Fruit fly (Drosophila melanogaster) whole organism, embryonic: ENCODE data around the gene nompC.
A peak's percentile ranks its signal among the peaks of the same experiment; 100 is the strongest.

ENCODE experiments used
- Atf6 ChIP-seq: fragments of 200-800 bp; sonication (Bioruptor generic); IDR thresholded peaks from 2 replicates; pipeline ENCODE4 v1.3.6; 2022; ENCODE audit warnings: missing biosample characterization, missing genetic modification characterization
- Bteb2 ChIP-seq: fragments of 200-800 bp; sonication (Bioruptor generic); optimal IDR thresholded peaks from 2 replicates; lab custom pipeline; 2016; ENCODE audit warnings: missing biosample characterization, missing genetic modification characterization
- CG10209 ChIP-seq: fragments of 200-800 bp; sonication (Bioruptor generic); optimal IDR thresholded peaks from 3 replicates; lab custom pipeline; 2017; ENCODE audit warnings: missing biosample characterization, mild to moderate bottlenecking, missing genetic modification characterization, missing genetic modification reagents
- CG10654 ChIP-seq: fragments of 200-800 bp; sonication (Bioruptor generic); optimal IDR thresholded peaks from 2 replicates; lab custom pipeline; 2016; ENCODE audit warnings: missing biosample characterization, missing genetic modification characterization
- CG11247 ChIP-seq: fragments of 200-800 bp; sonication (Bioruptor generic); IDR thresholded peaks from 2 replicates; pipeline ENCODE4 v1.3.6; 2022; ENCODE audit warnings: missing biosample characterization, missing genetic modification characterization
- CG12155 ChIP-seq: fragments of 200-800 bp; sonication (Bioruptor generic); optimal IDR thresholded peaks from 3 replicates; lab custom pipeline; 2016; ENCODE audit warnings: missing biosample characterization, missing genetic modification characterization
- CG14014 ChIP-seq: fragments of 200-800 bp; sonication (Bioruptor generic); IDR thresholded peaks from 2 replicates; pipeline ENCODE4 v1.3.6; 2022; ENCODE audit warnings: missing biosample characterization, missing genetic modification characterization
- CG17186 ChIP-seq: fragments of 200-800 bp; sonication (Bioruptor generic); optimal IDR thresholded peaks from 3 replicates; lab custom pipeline; 2017; ENCODE audit warnings: missing biosample characterization, missing genetic modification reagents, missing genetic modification characterization
- CG17802 ChIP-seq: fragments of 200-800 bp; sonication (Bioruptor generic); optimal IDR thresholded peaks from 2 replicates; lab custom pipeline; 2018; ENCODE audit warnings: missing biosample characterization, mild to moderate bottlenecking, missing genetic modification characterization, moderate library complexity
- CG2199 ChIP-seq: fragments of 200-800 bp; sonication (Bioruptor generic); IDR thresholded peaks from 3 replicates; pipeline ENCODE4 v1.3.6; 2022; ENCODE audit warnings: missing biosample characterization, missing genetic modification characterization
- CG31441 ChIP-seq: fragments of 200-800 bp; sonication (Bioruptor generic); IDR thresholded peaks from 2 replicates; pipeline ENCODE4 v1.3.6; 2022; ENCODE audit warnings: missing biosample characterization, missing genetic modification characterization
- CG32767 ChIP-seq: fragments of 200-800 bp; sonication (Bioruptor generic); IDR thresholded peaks from 2 replicates; pipeline ENCODE4 v1.3.6; 2022; ENCODE audit warnings: missing biosample characterization, missing genetic modification characterization
- CG32772 ChIP-seq: fragments of 200-800 bp; sonication (Bioruptor generic); IDR thresholded peaks from 2 replicates; pipeline ENCODE4 v1.3.6; 2022; ENCODE audit warnings: missing biosample characterization, missing genetic modification characterization
- CG33213 ChIP-seq: fragments of 200-800 bp; sonication (Bioruptor generic); optimal IDR thresholded peaks from 3 replicates; lab custom pipeline; 2016; ENCODE audit warnings: missing biosample characterization, missing genetic modification characterization
- CG4360 ChIP-seq: fragments of 200-800 bp; sonication (Bioruptor generic); IDR thresholded peaks from 2 replicates; pipeline ENCODE4 v1.3.6; 2022; ENCODE audit warnings: missing biosample characterization, missing genetic modification characterization
- CG5953 ChIP-seq: fragments of 200-800 bp; sonication (Bioruptor generic); IDR thresholded peaks from 2 replicates; pipeline ENCODE4 v1.3.6; 2022; ENCODE audit warnings: missing biosample characterization, missing genetic modification characterization
- CG7987 ChIP-seq: fragments of 200-800 bp; sonication (Bioruptor generic); optimal IDR thresholded peaks from 2 replicates; lab custom pipeline; 2018; ENCODE audit warnings: missing biosample characterization, mild to moderate bottlenecking, missing genetic modification characterization, moderate library complexity
- CG8089 ChIP-seq: fragments of 200-800 bp; sonication (Bioruptor generic); optimal IDR thresholded peaks from 3 replicates; lab custom pipeline; 2016; ENCODE audit warnings: missing biosample characterization, missing genetic modification characterization
- CG9609 ChIP-seq: fragments of 200-800 bp; sonication (Bioruptor generic); optimal IDR thresholded peaks from 3 replicates; lab custom pipeline; 2016; ENCODE audit warnings: missing biosample characterization, missing genetic modification characterization
- CG9876 ChIP-seq: fragments of 200-800 bp; sonication (Bioruptor generic); optimal IDR thresholded peaks from 2 replicates; lab custom pipeline; 2016; ENCODE audit warnings: missing biosample characterization, missing genetic modification characterization
- CTCF ChIP-seq: fragments of 200-800 bp; sonication (Bioruptor generic); optimal IDR thresholded peaks from 2 replicates; lab custom pipeline; 2017; ENCODE audit warnings: missing biosample characterization, mild to moderate bottlenecking, missing genetic modification characterization, moderate library complexity
- Doc3 ChIP-seq: fragments of 200-800 bp; sonication (Bioruptor generic); IDR thresholded peaks from 3 replicates; pipeline ENCODE4 v1.3.6; 2022; ENCODE audit warnings: missing biosample characterization, missing genetic modification characterization; ENCODE audit not compliant: partially characterized antibody
- Drgx ChIP-seq: fragments of 200-800 bp; sonication (Bioruptor generic); IDR thresholded peaks from 2 replicates; pipeline ENCODE4 v1.3.6; 2022; ENCODE audit warnings: missing biosample characterization, missing genetic modification characterization
- Hmr ChIP-seq: fragments of 200-800 bp; sonication (Bioruptor generic); optimal IDR thresholded peaks from 3 replicates; lab custom pipeline; 2017; ENCODE audit warnings: mild to moderate bottlenecking, missing biosample characterization, missing genetic modification reagents, missing genetic modification characterization
- Hr3 ChIP-seq: fragments of 200-800 bp; sonication (Bioruptor generic); optimal IDR thresholded peaks from 3 replicates; lab custom pipeline; 2016; ENCODE audit warnings: missing biosample characterization, missing genetic modification characterization
- MESR4 ChIP-seq: fragments of 200-800 bp; sonication (Bioruptor generic); optimal IDR thresholded peaks from 2 replicates; lab custom pipeline; 2018; ENCODE audit warnings: missing biosample characterization, mild to moderate bottlenecking, missing genetic modification characterization, moderate library complexity
- Sin3A ChIP-seq: fragments of >200 bp; optimal IDR thresholded peaks from 2 replicates; lab custom pipeline; 2018
- Vsx1 ChIP-seq: fragments of 200-800 bp; sonication (Bioruptor generic); optimal IDR thresholded peaks from 2 replicates; lab custom pipeline; 2017; ENCODE audit warnings: missing biosample characterization, mild to moderate bottlenecking, missing genetic modification characterization, missing genetic modification reagents
- Xbp1 ChIP-seq: fragments of 200-800 bp; sonication (Bioruptor generic); optimal IDR thresholded peaks from 3 replicates; lab custom pipeline; 2016; ENCODE audit warnings: missing biosample characterization, mild to moderate bottlenecking, missing genetic modification characterization
- ash1 ChIP-seq: fragments of 200-800 bp; sonication (Bioruptor generic); optimal IDR thresholded peaks from 2 replicates; lab custom pipeline; 2018; ENCODE audit warnings: missing biosample characterization, mild to moderate bottlenecking, missing genetic modification characterization
- bsh ChIP-seq, 2 experiments: fragments of 200-800 bp; sonication (Bioruptor generic); optimal IDR thresholded peaks; 2 replicates each; lab custom pipeline; 2017 to 2018; ENCODE audit warnings: mild to moderate bottlenecking in 2 of 2, missing biosample characterization in 2 of 2, missing genetic modification characterization in 2 of 2, moderate library complexity in 1 of 2
- danr ChIP-seq: fragments of 200-800 bp; sonication (Bioruptor generic); IDR thresholded peaks from 2 replicates; pipeline ENCODE4 v1.3.6; 2022; ENCODE audit warnings: missing biosample characterization, missing genetic modification characterization
- dimm ChIP-seq: fragments of 200-800 bp; sonication (Bioruptor generic); IDR thresholded peaks from 2 replicates; pipeline ENCODE4 v1.3.6; 2022; ENCODE audit warnings: missing biosample characterization, missing genetic modification characterization
- dysf ChIP-seq: fragments of 200-800 bp; sonication (Bioruptor generic); IDR thresholded peaks from 3 replicates; pipeline ENCODE4 v1.3.6; 2022; ENCODE audit warnings: missing biosample characterization, missing genetic modification characterization
- eve ChIP-seq, 2 experiments: fragments of >200 bp; optimal IDR thresholded peaks; 2 replicates each; lab custom pipeline; 2017; ENCODE audit warnings: missing biosample characterization in 2 of 2, missing genetic modification characterization in 2 of 2
- fu2 ChIP-seq: fragments of 200-800 bp; sonication (Bioruptor generic); optimal IDR thresholded peaks from 2 replicates; lab custom pipeline; 2016; ENCODE audit warnings: missing biosample characterization, missing genetic modification characterization
- lola ChIP-seq, 3 experiments: fragments of >200 bp in 2 of 3; fragments of 200-800 bp in 1 of 3; sonication (Bioruptor generic) in 1 of 3; optimal IDR thresholded peaks; 2 replicates each; lab custom pipeline; 2017 to 2019; ENCODE audit warnings: missing biosample characterization in 3 of 3, missing genetic modification characterization in 3 of 3, mild to moderate bottlenecking in 1 of 3, moderate library complexity in 1 of 3
- maf-S ChIP-seq: fragments of 200-800 bp; sonication (Bioruptor generic); optimal IDR thresholded peaks from 2 replicates; lab custom pipeline; 2016; ENCODE audit warnings: missing biosample characterization, missing genetic modification characterization
- nau ChIP-seq: fragments of 200-800 bp; sonication (Bioruptor generic); optimal IDR thresholded peaks from 3 replicates; lab custom pipeline; 2017; ENCODE audit warnings: missing biosample characterization, mild to moderate bottlenecking, missing genetic modification characterization, missing genetic modification reagents
- nerfin-1 ChIP-seq: fragments of 200-800 bp; sonication (Bioruptor generic); optimal IDR thresholded peaks from 3 replicates; lab custom pipeline; 2019; ENCODE audit warnings: missing biosample characterization, mild to moderate bottlenecking, missing genetic modification characterization, moderate library complexity
- sna ChIP-seq: fragments of 200-800 bp; sonication (Bioruptor generic); IDR thresholded peaks from 2 replicates; pipeline ENCODE4 v1.3.6; 2022; ENCODE audit warnings: missing biosample characterization, missing genetic modification characterization; ENCODE audit not compliant: partially characterized antibody
- tll ChIP-seq, 2 experiments: fragments of 200-800 bp in 1 of 2; fragments of >200 bp in 1 of 2; sonication (Bioruptor generic) in 1 of 2; optimal IDR thresholded peaks; 2 replicates each; lab custom pipeline; 2017 to 2019; ENCODE audit warnings: missing biosample characterization in 2 of 2, missing genetic modification characterization in 2 of 2, mild to moderate bottlenecking in 1 of 2, moderate library complexity in 1 of 2
- toy ChIP-seq: fragments of 200-800 bp; sonication (Bioruptor generic); IDR thresholded peaks from 2 replicates; pipeline ENCODE4 v1.3.6; 2022; ENCODE audit warnings: missing biosample characterization, missing genetic modification characterization
- tup ChIP-seq: fragments of 200-800 bp; sonication (Bioruptor generic); optimal IDR thresholded peaks from 2 replicates; lab custom pipeline; 2016; ENCODE audit warnings: missing biosample characterization, mild to moderate bottlenecking, missing genetic modification characterization, moderate library complexity

nompC gene

DNA sequence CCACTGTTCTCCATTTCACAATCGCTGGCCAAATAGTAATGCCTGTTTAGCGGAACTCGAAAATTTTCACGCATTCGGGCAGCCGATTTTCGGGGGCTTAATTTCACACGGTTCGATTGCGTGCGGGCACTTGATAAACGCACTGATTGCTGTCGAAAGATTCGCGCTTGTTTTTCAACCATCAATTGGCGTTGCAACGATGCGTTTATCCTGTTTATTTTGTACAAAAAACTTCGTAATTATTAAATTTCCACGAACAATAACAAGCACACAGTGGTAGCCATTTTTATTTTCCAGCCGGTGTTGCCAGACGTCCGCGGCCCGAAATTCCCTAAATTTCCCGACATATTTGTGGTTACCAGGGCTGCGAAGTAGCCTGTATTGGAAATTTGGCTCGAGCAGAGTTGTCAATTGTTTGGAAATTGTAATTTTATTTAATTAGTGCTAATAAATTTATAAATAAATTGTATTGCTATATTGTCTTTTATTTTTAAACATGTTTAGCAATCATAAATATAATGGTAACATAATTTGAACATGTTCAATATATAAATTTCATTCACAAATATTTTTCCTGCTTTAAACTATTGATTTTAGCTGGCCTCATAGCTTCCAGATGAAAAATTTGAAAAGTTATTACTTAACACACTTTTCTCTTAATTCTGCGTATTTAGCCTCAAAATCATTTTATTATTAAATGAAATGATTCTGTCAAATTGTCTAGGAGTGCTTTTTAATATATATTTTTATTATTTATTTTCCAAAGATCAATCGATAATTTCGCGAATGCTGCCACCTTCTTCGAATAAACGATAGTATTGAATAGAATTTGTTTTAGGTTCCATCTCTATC lies 19.4 kb upstream of the nompC start, which contains the start of the genes Ncoa6 and cype (continued):
- TF ChIP-seq Xbp1 (GFP tag; lab: Kevin White, UChicago) (peak; percentile 63), CG17802 (tag; lab: Kevin White, UChicago) (no peak), sna (peak; percentile 79), CG32767 (GFP tag; lab: Robert Waterston, UW) (no peak), CG32772 (GFP tag; lab: Robert Waterston, UW) (peak; percentile 38; the same call in 1 of the 2 replicates), CG14014 (0 out of 2 replicates have a peak, but pooled peaks have one; percentile 21), CG33213 (GFP tag; lab: Kevin White, UChicago) (peak; percentile 17), Vsx1 (no peak), nerfin-1 (tag; lab: Kevin White, UChicago) (no peak), tup (GFP tag; lab: Kevin White, UChicago) (no peak), danr (no peak), Drgx (peak; percentile 10; the same call in 1 of the 2 replicates), nau (GFP tag; lab: Kevin White, UChicago) (no peak), toy (GFP tag; lab: Robert Waterston, UW) (no peak), CG4360 (GFP tag; lab: Robert Waterston, UW) (no peak), lola (GFP tag; optimal IDR thresholded peaks at IDR 0.05; lab: Kevin White, UChicago) (peak in 1 of 3 experiments; percentile 33), Bteb2 (GFP tag; lab: Kevin White, UChicago) (no peak), maf-S (GFP tag; lab: Kevin White, UChicago) (no peak), dimm (no peak), tll (GFP tag; optimal IDR thresholded peaks at IDR 0.05; lab: Kevin White, UChicago) (no peak), CG9609 (GFP tag; lab: Kevin White, UChicago) (no peak), CG11247 (GFP tag; lab: Robert Waterston, UW) (peak; percentile 22; the same call in 1 of the 2 replicates), fu2 (GFP tag; lab: Kevin White, UChicago) (no peak), CG17186 (no peak), CG12155 (GFP tag; lab: Kevin White, UChicago) (peak; percentile 48), CG5953 (GFP tag; lab: Robert Waterston, UW) (no peak), CG8089 (no peak), CG7987 (GFP tag; lab: Kevin White, UChicago) (peak; percentile 28), CG10209 (GFP tag; lab: Kevin White, UChicago) (peak; percentile 34), CG31441 (GFP tag; lab: Robert Waterston, UW) (peak; percentile 62), CTCF (GFP tag; lab: Kevin White, UChicago) (no peak), Hmr (peak; percentile 64), CG9876 (no peak), bsh (GFP tag; optimal IDR thresholded peaks at IDR 0.05; lab: Kevin White, UChicago) (peak in 1 of 2 experiments; percentile 53), CG2199 (no peak), MESR4 (peak; percentile 85), dysf (no peak), Doc3 (peak; percentile 85), ash1 (GFP tag; lab: Kevin White, UChicago) (no peak), Sin3A (peak; percentile 8), Atf6 (GFP tag; lab: Robert Waterston, UW) (no peak), eve (GFP tag; optimal IDR thresholded peaks at IDR 0.05; lab: Kevin White, UChicago) (no peak), Hr3 (GFP tag; lab: Kevin White, UChicago) (peak; percentile 62), CG10654 (GFP tag; lab: Kevin White, UChicago) (peak; percentile 35)
- TF ChIP-seq, all 482 proteins: peak for 213
